Worm (Caenorhabditis elegans): ENCODE results near the gene F21C10.18.
A peak's percentile ranks its signal among the peaks of the same experiment; 100 is the strongest.

- no peak for TF ChIP-seq ztf-29 (GFP tag; IDR thresholded peaks at IDR 0.05)
- TF ChIP-seq cog-1 (tag; optimal IDR thresholded peaks at IDR 0.05), result peak; percentile 68
- 0 out of 2 replicates have a peak, but pooled peaks have one; percentile 8 for TF ChIP-seq flt-1 (GFP tag; IDR thresholded peaks at IDR 0.05)
- no peak for TF ChIP-seq ref-1 (GFP tag; conservative IDR thresholded peaks at IDR 0.05)
- no peak for TF ChIP-seq ztf-23 (GFP tag; IDR thresholded peaks at IDR 0.05)
- no peak for TF ChIP-seq med-1 (GFP tag; optimal IDR thresholded peaks at IDR 0.05; ENCODE audit: insufficient read depth)
- TF ChIP-seq T22C8.4 (GFP tag; IDR thresholded peaks at IDR 0.05), result no peak
These were observed 12.6 kb upstream of the F21C10.18 start, which contains the start of gene F21C10.10 for ce11 chrV:9095613-9096317.
